Worm (Caenorhabditis elegans) whole organism, L1 larva: ENCODE results near the gene del-8.

ENCODE experiments used
- C16A3.4 ChIP-seq: fragments of 150-350 bp; optimal IDR thresholded peaks from 2 replicates; lab custom pipeline; 2014; ENCODE audit warnings: missing biosample characterization, missing genetic modification characterization
- C34B4.2 ChIP-seq: sonication (generic microtip); optimal IDR thresholded peaks from 2 replicates; lab custom pipeline; 2017; ENCODE audit warnings: mild to moderate bottlenecking, missing genetic modification characterization, missing compliant biosample characterization
- Y116A8C.19 ChIP-seq: sonication (generic microtip); optimal IDR thresholded peaks from 2 replicates; lab custom pipeline; 2016; ENCODE audit warnings: missing compliant biosample characterization, missing genetic modification characterization, borderline replicate concordance
- aha-1 ChIP-seq: fragments of 150-350 bp; optimal IDR thresholded peaks from 2 replicates; lab custom pipeline; 2014; ENCODE audit warnings: missing biosample characterization, missing genetic modification characterization
- alr-1 ChIP-seq: fragments of 200-800 bp; sonication (Bioruptor generic); optimal IDR thresholded peaks from 2 replicates; lab custom pipeline; 2018; ENCODE audit warnings: borderline replicate concordance, mild to moderate bottlenecking, missing genetic modification characterization, missing compliant biosample characterization
- aly-2 ChIP-seq: fragments of 150-350 bp; optimal IDR thresholded peaks from 2 replicates; lab custom pipeline; 2014; ENCODE audit warnings: missing biosample characterization, missing genetic modification characterization
- blmp-1 ChIP-seq: fragments of 150-350 bp; optimal IDR thresholded peaks from 2 replicates; lab custom pipeline; 2014; ENCODE audit warnings: missing biosample characterization, missing genetic modification characterization
- ceh-63 ChIP-seq: fragments of 200-800 bp; sonication (Bioruptor generic); optimal IDR thresholded peaks from 2 replicates; lab custom pipeline; 2018; ENCODE audit warnings: mild to moderate bottlenecking, missing genetic modification characterization, missing compliant biosample characterization
- ceh-88 ChIP-seq: fragments of 200-800 bp; sonication (Bioruptor generic); IDR thresholded peaks from 2 replicates; pipeline ENCODE4 v1.3.6; 2022; ENCODE audit warnings: missing genetic modification characterization, missing compliant biosample characterization
- ceh-90 ChIP-seq: sonication (generic microtip); optimal IDR thresholded peaks from 2 replicates; lab custom pipeline; 2016; ENCODE audit warnings: missing genetic modification characterization, missing compliant biosample characterization
- dpl-1 ChIP-seq, 3 experiments: fragments of 150-350 bp in 2 of 3; sonication (generic microtip) in 1 of 3; optimal IDR thresholded peaks; 2 replicates each; lab custom pipeline; 2014 to 2017; ENCODE audit warnings: missing biosample characterization in 3 of 3, missing genetic modification characterization in 3 of 3, missing genetic modification reagents in 3 of 3
- egl-27 ChIP-seq, 2 experiments: fragments of 150-350 bp in 1 of 2; sonication (generic microtip); optimal IDR thresholded peaks; 3 replicates each; lab custom pipeline; 2017 to 2018; ENCODE audit warnings: missing biosample characterization in 2 of 2, missing genetic modification characterization in 2 of 2, missing genetic modification reagents in 2 of 2
- elt-2 ChIP-seq: sonication (generic microtip); optimal IDR thresholded peaks from 2 replicates; lab custom pipeline; 2016; ENCODE audit warnings: missing genetic modification characterization, mild to moderate bottlenecking, inconsistent platforms, missing compliant biosample characterization, missing genetic modification reagents
- elt-3 ChIP-seq, 6 experiments: fragments of 150-350 bp in 1 of 6; sonication (generic microtip); optimal IDR thresholded peaks; 2 replicates each; lab custom pipeline; 2017 to 2018; ENCODE audit warnings: missing biosample characterization in 6 of 6, missing genetic modification characterization in 6 of 6, inconsistent platforms in 1 of 6
- fkh-10 ChIP-seq: sonication (generic microtip); optimal IDR thresholded peaks from 2 replicates; lab custom pipeline; 2017; ENCODE audit warnings: missing biosample characterization, missing genetic modification reagents, missing genetic modification characterization
- fkh-8 ChIP-seq: sonication (generic microtip); optimal IDR thresholded peaks from 2 replicates; lab custom pipeline; 2016; ENCODE audit warnings: mild to moderate bottlenecking, missing genetic modification characterization, missing compliant biosample characterization
- fos-1 ChIP-seq: fragments of 150-350 bp; optimal IDR thresholded peaks from 2 replicates; lab custom pipeline; 2014; ENCODE audit warnings: missing biosample characterization, missing genetic modification characterization
- grh-1 ChIP-seq: fragments of 200-800 bp; sonication (Bioruptor generic); IDR thresholded peaks from 2 replicates; pipeline ENCODE4 v1.3.6; 2022; ENCODE audit warnings: missing genetic modification reagents, missing genetic modification characterization, missing compliant biosample characterization
- hlh-17 ChIP-seq: fragments of 200-800 bp; sonication (Bioruptor generic); optimal IDR thresholded peaks from 2 replicates; lab custom pipeline; 2018; ENCODE audit warnings: missing genetic modification characterization, mild to moderate bottlenecking, missing compliant biosample characterization, moderate library complexity, borderline replicate concordance
- hlh-4 ChIP-seq: sonication (generic microtip); optimal IDR thresholded peaks from 2 replicates; lab custom pipeline; 2016; ENCODE audit warnings: mild to moderate bottlenecking, missing genetic modification characterization, missing compliant biosample characterization
- hpl-2 ChIP-seq: fragments of 150-350 bp; optimal IDR thresholded peaks from 2 replicates; lab custom pipeline; 2014; ENCODE audit warnings: missing biosample characterization, missing genetic modification reagents, missing genetic modification characterization
- irx-1 ChIP-seq: sonication (generic microtip); optimal IDR thresholded peaks from 2 replicates; lab custom pipeline; 2016; ENCODE audit warnings: missing genetic modification characterization, missing compliant biosample characterization
- isw-1 ChIP-seq: fragments of 200-800 bp; sonication (Bioruptor generic); IDR thresholded peaks from 2 replicates; pipeline ENCODE4 v1.3.6; 2022; ENCODE audit warnings: missing genetic modification characterization, missing compliant biosample characterization
- jun-1 ChIP-seq: fragments of 150-350 bp; optimal IDR thresholded peaks from 2 replicates; lab custom pipeline; 2014; ENCODE audit warnings: missing biosample characterization, missing genetic modification reagents, missing genetic modification characterization
- lin-14 ChIP-seq: fragments of 200-800 bp; sonication (Bioruptor generic); optimal IDR thresholded peaks from 2 replicates; lab custom pipeline; 2018; ENCODE audit warnings: mild to moderate bottlenecking, missing genetic modification characterization, moderate library complexity, missing compliant biosample characterization
- lin-15B ChIP-seq: fragments of 150-350 bp; sonication (generic microtip); optimal IDR thresholded peaks from 3 replicates; lab custom pipeline; 2014; ENCODE audit warnings: missing biosample characterization, missing genetic modification characterization
- lin-35 ChIP-seq, 2 experiments: fragments of 150-350 bp; optimal IDR thresholded peaks; 2 replicates each; lab custom pipeline; 2014; ENCODE audit warnings: missing biosample characterization in 2 of 2, missing genetic modification characterization in 2 of 2, missing genetic modification reagents in 2 of 2
- lin-39 ChIP-seq: fragments of 150-350 bp; optimal IDR thresholded peaks from 2 replicates; lab custom pipeline; 2014; ENCODE audit warnings: missing biosample characterization, missing genetic modification reagents, missing genetic modification characterization
- mab-9 ChIP-seq: fragments of 200-800 bp; sonication (Bioruptor generic); IDR thresholded peaks from 2 replicates; pipeline ENCODE4 v1.3.6; 2022; ENCODE audit warnings: missing genetic modification reagents, missing genetic modification characterization, missing compliant biosample characterization
- mdl-1 ChIP-seq, 2 experiments: fragments of 150-350 bp; optimal IDR thresholded peaks; 2 replicates each; lab custom pipeline; 2014 to 2017; ENCODE audit warnings: missing biosample characterization in 2 of 2, missing genetic modification characterization in 2 of 2, inconsistent platforms in 1 of 2
- mef-2 ChIP-seq: fragments of 150-350 bp; optimal IDR thresholded peaks from 2 replicates; lab custom pipeline; 2014; ENCODE audit warnings: missing biosample characterization, missing genetic modification characterization
- mep-1 ChIP-seq: fragments of 150-350 bp; optimal IDR thresholded peaks from 2 replicates; lab custom pipeline; 2014; ENCODE audit warnings: missing biosample characterization, missing genetic modification characterization
- nhr-11 ChIP-seq: fragments of 150-350 bp; optimal IDR thresholded peaks from 2 replicates; lab custom pipeline; 2014; ENCODE audit warnings: missing biosample characterization, missing genetic modification characterization
- nhr-19 ChIP-seq: fragments of 200-800 bp; sonication (Bioruptor generic); conservative IDR thresholded peaks from 2 replicates; pipeline ENCODE4 v1.3.6; 2022; ENCODE audit warnings: missing genetic modification characterization, missing compliant biosample characterization
- nhr-71 ChIP-seq: sonication (generic microtip); optimal IDR thresholded peaks from 2 replicates; lab custom pipeline; 2016; ENCODE audit warnings: mild to moderate bottlenecking, missing genetic modification characterization, moderate library complexity, missing compliant biosample characterization
- nhr-84 ChIP-seq: sonication (generic microtip); optimal IDR thresholded peaks from 2 replicates; lab custom pipeline; 2017; ENCODE audit warnings: missing biosample characterization, missing genetic modification characterization
- nhr-85 ChIP-seq: sonication (generic microtip); peaks from one replicate; lab custom pipeline; 2016; ENCODE audit warnings: missing genetic modification characterization, inconsistent platforms, missing compliant biosample characterization
- nhr-90 ChIP-seq: sonication (generic microtip); optimal IDR thresholded peaks from 2 replicates; lab custom pipeline; 2016; ENCODE audit warnings: mild to moderate bottlenecking, missing genetic modification characterization, missing compliant biosample characterization; ENCODE audit not compliant: poor library complexity
- pag-3 ChIP-seq: sonication (generic microtip); optimal IDR thresholded peaks from 2 replicates; lab custom pipeline; 2017; ENCODE audit warnings: missing genetic modification characterization, mild to moderate bottlenecking, missing compliant biosample characterization, antibody characterized with exemption, borderline replicate concordance; ENCODE audit not compliant: insufficient read depth
- rnt-1 ChIP-seq: sonication (generic microtip); optimal IDR thresholded peaks from 2 replicates; lab custom pipeline; 2016; ENCODE audit warnings: mild to moderate bottlenecking, missing genetic modification characterization, moderate library complexity, missing compliant biosample characterization
- snu-23 ChIP-seq: sonication (generic microtip); optimal IDR thresholded peaks from 2 replicates; lab custom pipeline; 2016; ENCODE audit warnings: missing genetic modification characterization, missing compliant biosample characterization
- sox-4 ChIP-seq: sonication (generic microtip); optimal IDR thresholded peaks from 2 replicates; lab custom pipeline; 2016; ENCODE audit warnings: missing genetic modification characterization, missing compliant biosample characterization
- sup-37 ChIP-seq: fragments of 200-800 bp; sonication (Bioruptor generic); optimal IDR thresholded peaks from 2 replicates; lab custom pipeline; 2018; ENCODE audit warnings: mild to moderate bottlenecking, missing genetic modification characterization, missing compliant biosample characterization
- tlp-1 ChIP-seq: fragments of 150-350 bp; optimal IDR thresholded peaks from 2 replicates; lab custom pipeline; 2014; ENCODE audit warnings: missing biosample characterization, missing genetic modification characterization
- unc-62 ChIP-seq: fragments of 150-350 bp; optimal IDR thresholded peaks from 2 replicates; lab custom pipeline; 2014; ENCODE audit warnings: missing biosample characterization, missing genetic modification reagents, missing genetic modification characterization
- unc-98 ChIP-seq: fragments of 200-800 bp; sonication (Bioruptor generic); IDR thresholded peaks from 2 replicates; pipeline ENCODE4 v1.3.6; 2022; ENCODE audit warnings: missing genetic modification characterization, missing compliant biosample characterization
- vab-15 ChIP-seq: sonication (generic microtip); optimal IDR thresholded peaks from 2 replicates; lab custom pipeline; 2017; ENCODE audit warnings: missing genotype, mild to moderate bottlenecking, missing genetic modification characterization, missing compliant biosample characterization
- xbp-1 ChIP-seq: sonication (generic microtip); optimal IDR thresholded peaks from 2 replicates; lab custom pipeline; 2016; ENCODE audit warnings: missing genetic modification characterization, missing compliant biosample characterization
- zag-1 ChIP-seq: fragments of 150-350 bp; optimal IDR thresholded peaks from 2 replicates; lab custom pipeline; 2014; ENCODE audit warnings: missing biosample characterization, missing genetic modification characterization
- ztf-4 ChIP-seq: fragments of 150-350 bp; optimal IDR thresholded peaks from 2 replicates; lab custom pipeline; 2014; ENCODE audit warnings: missing biosample characterization, missing genetic modification characterization

Gene del-8

ce11 chrX:9552404-9552803, 36.8 kb upstream of the del-8 start (continued):
- no peak for TF ChIP-seq zag-1 (tag; lab: Kevin White, UChicago)
- TF ChIP-seq fkh-10, result no peak
- no peak for TF ChIP-seq unc-62 (GFP tag; lab: Kevin White, UChicago)
- TF ChIP-seq aly-2 (tag; lab: Kevin White, UChicago), result no peak
- TF ChIP-seq nhr-90 (tag; lab: Kevin White, UChicago), result no peak
- TF ChIP-seq C34B4.2, result no peak
- TF ChIP-seq vab-15, result no peak
- TF ChIP-seq fkh-8, result no peak
- TF ChIP-seq mdl-1 (tag; optimal IDR thresholded peaks at IDR 0.05; lab: Kevin White, UChicago), result peak in 1 of 2 experiments; percentile 43
- no peak for TF ChIP-seq mef-2
- TF ChIP-seq sup-37, result no peak
- TF ChIP-seq hlh-4, result no peak
- TF ChIP-seq elt-3 (tag; optimal IDR thresholded peaks at IDR 0.05; lab: Kevin White, UChicago), result peak in 1 of 6 experiments; percentile 8
- TF ChIP-seq ztf-4 (tag; lab: Kevin White, UChicago), result no peak
- no peak for TF ChIP-seq ceh-63 (GFP tag; lab: Kevin White, UChicago)
- no peak for TF ChIP-seq nhr-84 (tag; lab: Kevin White, UChicago)
- no peak for TF ChIP-seq hlh-17 (GFP tag; lab: Kevin White, UChicago)
- TF ChIP-seq rnt-1 (tag; lab: Kevin White, UChicago), result peak; percentile 58
- TF ChIP-seq alr-1 (tag; lab: Kevin White, UChicago), result no peak
- TF ChIP-seq aha-1 (tag; lab: Kevin White, UChicago), result no peak
- TF ChIP-seq snu-23 (GFP tag; lab: Kevin White, UChicago), result peak; percentile 63
- TF ChIP-seq sox-4 (tag; lab: Kevin White, UChicago), result no peak
- no peak for TF ChIP-seq tlp-1 (tag; lab: Kevin White, UChicago)
- peak; percentile 9 to 73 for TF ChIP-seq lin-35 (GFP tag; optimal IDR thresholded peaks at IDR 0.05; lab: Kevin White, UChicago)
- no peak for TF ChIP-seq isw-1 (GFP tag; lab: Robert Waterston, UW)
- no peak for TF ChIP-seq mab-9
- TF ChIP-seq dpl-1 (GFP tag; optimal IDR thresholded peaks at IDR 0.05; lab: Kevin White, UChicago), result peak; percentile 46 to 52 (median 47)
- TF ChIP-seq unc-98 (GFP tag; lab: Robert Waterston, UW), result no peak
- TF ChIP-seq grh-1 (GFP tag; lab: Robert Waterston, UW), result peak; percentile 42; the same call in 1 of the 2 replicates
- no peak for TF ChIP-seq lin-15B
- TF ChIP-seq mep-1, result peak; percentile 62
- TF ChIP-seq irx-1 (tag; lab: Kevin White, UChicago), result no peak
- no peak for TF ChIP-seq fos-1 (tag; lab: Kevin White, UChicago)
- no peak for TF ChIP-seq ceh-88 (GFP tag; lab: Robert Waterston, UW)
- no peak for TF ChIP-seq ceh-90 (tag; lab: Kevin White, UChicago)
- TF ChIP-seq nhr-19 (GFP tag; lab: Robert Waterston, UW), result no peak
- TF ChIP-seq egl-27 (tag; optimal IDR thresholded peaks at IDR 0.05; lab: Kevin White, UChicago), result no peak
- TF ChIP-seq nhr-11 (tag; lab: Kevin White, UChicago), result no peak
- TF ChIP-seq xbp-1 (tag; lab: Kevin White, UChicago), result peak; percentile 12
- no peak for TF ChIP-seq hpl-2 (GFP tag; lab: Kevin White, UChicago)
- no peak for TF ChIP-seq lin-39 (tag; lab: Kevin White, UChicago)

- TF ChIP-seq snu-23 (GFP tag; lab: Kevin White, UChicago) (peak; percentile 9), grh-1 (GFP tag; lab: Robert Waterston, UW) (peak; percentile 56; the same call in 1 of the 2 replicates), nhr-85 (tag; lab: Kevin White, UChicago) (peak; percentile 95), elt-3 (tag; optimal IDR thresholded peaks at IDR 0.05; lab: Kevin White, UChicago) (peak in 4 of 6 experiments; percentile 17 to 76 (median 42)), elt-2 (tag; lab: Kevin White, UChicago) (peak; percentile 51), mef-2 (no peak), lin-35 (GFP tag; optimal IDR thresholded peaks at IDR 0.05; lab: Kevin White, UChicago) (peak in 1 of 2 experiments; percentile 65), mep-1 (peak; percentile 60), lin-14 (peak; percentile 88), blmp-1 (tag; lab: Kevin White, UChicago) (peak; percentile 95), mdl-1 (tag; optimal IDR thresholded peaks at IDR 0.05; lab: Kevin White, UChicago) (peak in 1 of 2 experiments; percentile 37), jun-1 (tag; lab: Kevin White, UChicago) (peak; percentile 27), hlh-4 (no peak), sup-37 (no peak), pag-3 (tag; lab: Kevin White, UChicago) (peak; percentile 34), nhr-19 (GFP tag; lab: Robert Waterston, UW) (peak; percentile 10; the same call in 1 of the 2 replicates), C16A3.4 (peak; percentile 11), nhr-71 (tag; lab: Kevin White, UChicago) (peak; percentile 53), Y116A8C.19 (tag; lab: Kevin White, UChicago) (no peak), unc-98 (GFP tag; lab: Robert Waterston, UW) (no peak)
Observed at ce11 chrX:9553095-9553494, 36.1 kb upstream of the del-8 start.
